Worm (Caenorhabditis elegans): ENCODE results near the gene R06B10.7.

R06B10.7 gene

DNA sequence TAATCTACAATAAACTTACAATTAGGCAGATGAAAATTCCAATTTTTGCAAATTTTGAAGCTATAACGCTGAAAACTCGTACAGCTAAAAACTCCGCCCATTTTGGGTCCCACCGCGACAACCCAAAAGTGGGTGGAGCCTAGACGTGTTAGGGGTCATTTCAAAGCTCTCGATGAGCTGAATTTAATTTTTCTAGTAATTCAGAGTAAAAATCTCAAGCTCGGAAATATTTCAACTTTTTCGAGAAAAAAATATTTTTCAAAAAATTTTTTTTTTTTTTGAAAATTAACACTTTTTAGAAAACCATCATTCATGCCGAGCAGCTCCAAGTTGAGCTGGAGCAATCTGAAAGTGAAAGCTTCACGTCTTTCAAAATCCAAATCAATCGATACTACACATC lies at the start of gene R06B10.7:
Gene R06B10.7 (minus strand): TSS at position 101 of the 400 bp plus-strand sequence.
- no peak for TF ChIP-seq ztf-23 (GFP tag; IDR thresholded peaks at IDR 0.05)
- TF ChIP-seq tab-1 (GFP tag; IDR thresholded peaks at IDR 0.05): no peak
- no peak for TF ChIP-seq med-1 (GFP tag; optimal IDR thresholded peaks at IDR 0.05; ENCODE audit: insufficient read depth)
- no peak for TF ChIP-seq cog-1 (tag; optimal IDR thresholded peaks at IDR 0.05)
- TF ChIP-seq ref-1 (GFP tag; conservative IDR thresholded peaks at IDR 0.05): no peak
- no peak for TF ChIP-seq klf-2 (GFP tag; conservative IDR thresholded peaks at IDR 0.05)
- no peak for TF ChIP-seq T22C8.4 (GFP tag; IDR thresholded peaks at IDR 0.05)
- TF ChIP-seq flt-1 (GFP tag; IDR thresholded peaks at IDR 0.05): no peak
- no peak for TF ChIP-seq ztf-29 (GFP tag; IDR thresholded peaks at IDR 0.05)

- no peak for TF ChIP-seq T22C8.4 (GFP tag; IDR thresholded peaks at IDR 0.05)
- no peak for TF ChIP-seq ztf-23 (GFP tag; IDR thresholded peaks at IDR 0.05)
- no peak for TF ChIP-seq cog-1 (tag; optimal IDR thresholded peaks at IDR 0.05)
- TF ChIP-seq flt-1 (GFP tag; IDR thresholded peaks at IDR 0.05): no peak
- TF ChIP-seq med-1 (GFP tag; optimal IDR thresholded peaks at IDR 0.05; ENCODE audit: insufficient read depth): no peak
- TF ChIP-seq klf-2 (GFP tag; conservative IDR thresholded peaks at IDR 0.05): no peak
- no peak for TF ChIP-seq tab-1 (GFP tag; IDR thresholded peaks at IDR 0.05)
- no peak for TF ChIP-seq ztf-29 (GFP tag; IDR thresholded peaks at IDR 0.05)
- no peak for TF ChIP-seq ref-1 (GFP tag; conservative IDR thresholded peaks at IDR 0.05)
Measured at ce11 chrIII:1043790-1044189, 42.6 kb upstream of the R06B10.7 start.

ce11 chrIII:1040059-1040458 lies 38.9 kb upstream of the R06B10.7 start:
- TF ChIP-seq cog-1 (tag; optimal IDR thresholded peaks at IDR 0.05) (no peak), flt-1 (GFP tag; IDR thresholded peaks at IDR 0.05) (no peak), T22C8.4 (GFP tag; IDR thresholded peaks at IDR 0.05) (no peak), ztf-23 (GFP tag; IDR thresholded peaks at IDR 0.05) (no peak), med-1 (GFP tag; optimal IDR thresholded peaks at IDR 0.05; ENCODE audit: insufficient read depth) (no peak), ref-1 (GFP tag; conservative IDR thresholded peaks at IDR 0.05) (no peak), tab-1 (GFP tag; IDR thresholded peaks at IDR 0.05) (no peak), klf-2 (GFP tag; conservative IDR thresholded peaks at IDR 0.05) (no peak), ztf-29 (GFP tag; IDR thresholded peaks at IDR 0.05) (no peak)

DNA sequence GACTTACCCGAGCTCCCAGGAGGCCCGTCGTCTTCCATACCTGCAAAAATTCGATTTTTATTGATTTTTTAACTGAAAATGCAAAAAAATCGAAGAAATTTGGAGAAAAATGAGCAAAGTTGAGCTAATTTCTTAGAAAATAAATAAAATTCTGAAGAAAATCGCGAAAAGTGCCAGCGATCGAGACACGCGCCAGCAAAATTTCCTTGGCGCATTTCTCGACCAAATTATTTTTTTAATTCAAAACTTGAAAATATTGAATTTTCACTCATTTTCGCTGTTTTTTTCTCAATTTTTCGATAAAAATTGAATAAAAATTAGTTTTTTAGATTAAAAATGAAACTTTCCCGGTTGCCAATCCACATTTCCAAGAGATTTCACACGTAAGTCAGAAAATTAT lies 36.0 kb upstream of the R06B10.7 start, which contains the start of the genes chin-1 and BE0003N10.1:
Gene chin-1 (minus strand): TSS at position 40 of the 400 bp plus-strand sequence.
Gene BE0003N10.1 (plus strand): TSS at position 320 of the 400 bp plus-strand sequence.
- TF ChIP-seq ztf-23 (GFP tag; IDR thresholded peaks at IDR 0.05): no peak

DNA sequence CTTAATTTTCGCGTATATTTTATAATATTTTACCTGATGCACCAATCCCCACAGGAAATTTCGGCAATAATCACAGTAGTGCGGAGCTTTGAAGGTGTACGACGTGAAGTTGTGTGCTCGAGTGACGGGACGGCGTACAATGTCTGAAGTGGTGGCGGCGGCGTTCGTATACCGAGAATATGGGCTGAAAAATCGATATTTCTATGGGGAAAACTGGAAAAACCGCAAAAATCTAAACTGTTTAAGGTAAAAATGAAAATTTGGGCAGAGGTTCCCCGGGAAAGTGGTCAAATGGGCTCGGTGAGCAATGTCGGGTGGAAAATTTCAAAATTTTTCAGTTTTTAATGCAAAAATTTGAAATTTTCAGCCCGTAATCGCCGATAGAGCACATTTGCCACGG lies 33.7 kb upstream of the R06B10.7 start:
- TF ChIP-seq cog-1 (tag; optimal IDR thresholded peaks at IDR 0.05) (no peak), ztf-29 (GFP tag; IDR thresholded peaks at IDR 0.05) (no peak), ztf-23 (GFP tag; IDR thresholded peaks at IDR 0.05) (no peak), ref-1 (GFP tag; conservative IDR thresholded peaks at IDR 0.05) (no peak), flt-1 (GFP tag; IDR thresholded peaks at IDR 0.05) (no peak), tab-1 (GFP tag; IDR thresholded peaks at IDR 0.05) (no peak), T22C8.4 (GFP tag; IDR thresholded peaks at IDR 0.05) (no peak), klf-2 (GFP tag; conservative IDR thresholded peaks at IDR 0.05) (no peak), med-1 (GFP tag; optimal IDR thresholded peaks at IDR 0.05; ENCODE audit: insufficient read depth) (no peak)

- TF ChIP-seq ref-1 (GFP tag; conservative IDR thresholded peaks at IDR 0.05) (no peak), flt-1 (GFP tag; IDR thresholded peaks at IDR 0.05) (no peak), T22C8.4 (GFP tag; IDR thresholded peaks at IDR 0.05) (no peak), cog-1 (tag; optimal IDR thresholded peaks at IDR 0.05) (no peak), med-1 (GFP tag; optimal IDR thresholded peaks at IDR 0.05; ENCODE audit: insufficient read depth) (no peak), ztf-29 (GFP tag; IDR thresholded peaks at IDR 0.05) (no peak), tab-1 (GFP tag; IDR thresholded peaks at IDR 0.05) (no peak), ztf-23 (GFP tag; IDR thresholded peaks at IDR 0.05) (no peak), klf-2 (GFP tag; conservative IDR thresholded peaks at IDR 0.05) (no peak)
Measured at ce11 chrIII:1030965-1031364, 29.8 kb upstream of the R06B10.7 start, which contains the start of the genes clc-26 and E_BE45912.2. clc-26 (minus strand) TSS chrIII:1031065. E_BE45912.2 (minus strand) TSS chrIII:1031103.

ce11 chrIII:1028233-1028632 lies 27.0 kb upstream of the R06B10.7 start:
- no peak for TF ChIP-seq med-1 (GFP tag; optimal IDR thresholded peaks at IDR 0.05; ENCODE audit: insufficient read depth)
- no peak for TF ChIP-seq cog-1 (tag; optimal IDR thresholded peaks at IDR 0.05)
- TF ChIP-seq flt-1 (GFP tag; IDR thresholded peaks at IDR 0.05): no peak
- no peak for TF ChIP-seq ztf-23 (GFP tag; IDR thresholded peaks at IDR 0.05)
- no peak for TF ChIP-seq klf-2 (GFP tag; conservative IDR thresholded peaks at IDR 0.05)
- no peak for TF ChIP-seq ref-1 (GFP tag; conservative IDR thresholded peaks at IDR 0.05)
- no peak for TF ChIP-seq ztf-29 (GFP tag; IDR thresholded peaks at IDR 0.05)
- TF ChIP-seq tab-1 (GFP tag; IDR thresholded peaks at IDR 0.05): no peak
- TF ChIP-seq T22C8.4 (GFP tag; IDR thresholded peaks at IDR 0.05): no peak

DNA sequence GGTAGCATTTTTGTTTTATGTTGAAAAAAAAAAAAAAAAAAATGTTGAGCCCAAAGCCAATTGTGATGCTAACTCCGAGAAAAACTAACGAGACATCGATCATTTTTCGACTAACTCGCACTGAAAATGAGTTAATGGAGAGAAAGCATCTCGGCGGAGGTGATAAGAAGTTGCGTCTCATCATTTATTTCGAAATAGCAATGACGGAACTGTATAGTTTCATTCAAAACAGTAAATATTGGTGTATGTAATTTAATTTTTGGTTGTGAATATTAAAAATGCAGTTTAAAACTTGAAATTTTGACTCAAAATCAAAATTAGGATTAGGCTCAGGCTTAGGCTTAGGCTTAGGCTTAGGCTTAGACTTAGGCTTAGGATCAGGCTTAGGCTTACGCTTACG lies 25.1 kb upstream of the R06B10.7 start, which contains the start of gene clc-25:
Gene clc-25 (minus strand): TSS at position 101 of the 400 bp plus-strand sequence.
- no peak for TF ChIP-seq klf-2 (GFP tag; conservative IDR thresholded peaks at IDR 0.05)
- TF ChIP-seq cog-1 (tag; optimal IDR thresholded peaks at IDR 0.05): no peak
- no peak for TF ChIP-seq ztf-23 (GFP tag; IDR thresholded peaks at IDR 0.05)
- no peak for TF ChIP-seq med-1 (GFP tag; optimal IDR thresholded peaks at IDR 0.05; ENCODE audit: insufficient read depth)
- TF ChIP-seq tab-1 (GFP tag; IDR thresholded peaks at IDR 0.05): no peak
- TF ChIP-seq ref-1 (GFP tag; conservative IDR thresholded peaks at IDR 0.05): no peak
- TF ChIP-seq T22C8.4 (GFP tag; IDR thresholded peaks at IDR 0.05): no peak

DNA sequence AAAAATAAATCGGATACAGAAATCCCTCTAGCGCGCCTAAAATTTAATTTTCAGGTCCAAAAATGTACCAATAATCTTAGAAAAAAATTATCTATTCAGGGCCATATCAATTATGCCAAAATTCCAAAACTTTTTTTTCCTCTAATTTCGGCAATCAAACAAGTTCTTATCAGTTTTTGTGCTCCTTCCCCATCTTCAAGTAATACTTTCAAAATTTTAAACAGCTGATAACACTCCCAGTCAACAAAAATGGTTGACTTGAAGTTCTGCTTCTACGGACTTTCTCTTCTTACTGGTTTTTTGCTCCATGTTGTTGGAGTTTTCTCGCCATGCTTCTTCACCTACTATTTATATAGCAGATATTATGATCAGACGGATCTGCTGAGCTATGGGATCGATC lies 19.5 kb upstream of the R06B10.7 start, which contains the start of gene clc-23:
Gene clc-23 (plus strand): TSS at position 223 of the 400 bp plus-strand sequence.
- TF ChIP-seq flt-1 (GFP tag; IDR thresholded peaks at IDR 0.05) (no peak), tab-1 (GFP tag; IDR thresholded peaks at IDR 0.05) (no peak), med-1 (GFP tag; optimal IDR thresholded peaks at IDR 0.05; ENCODE audit: insufficient read depth) (no peak), ref-1 (GFP tag; conservative IDR thresholded peaks at IDR 0.05) (no peak), ztf-29 (GFP tag; IDR thresholded peaks at IDR 0.05) (no peak), ztf-23 (GFP tag; IDR thresholded peaks at IDR 0.05) (no peak), T22C8.4 (GFP tag; IDR thresholded peaks at IDR 0.05) (no peak), cog-1 (tag; optimal IDR thresholded peaks at IDR 0.05) (no peak), klf-2 (GFP tag; conservative IDR thresholded peaks at IDR 0.05) (no peak)

DNA sequence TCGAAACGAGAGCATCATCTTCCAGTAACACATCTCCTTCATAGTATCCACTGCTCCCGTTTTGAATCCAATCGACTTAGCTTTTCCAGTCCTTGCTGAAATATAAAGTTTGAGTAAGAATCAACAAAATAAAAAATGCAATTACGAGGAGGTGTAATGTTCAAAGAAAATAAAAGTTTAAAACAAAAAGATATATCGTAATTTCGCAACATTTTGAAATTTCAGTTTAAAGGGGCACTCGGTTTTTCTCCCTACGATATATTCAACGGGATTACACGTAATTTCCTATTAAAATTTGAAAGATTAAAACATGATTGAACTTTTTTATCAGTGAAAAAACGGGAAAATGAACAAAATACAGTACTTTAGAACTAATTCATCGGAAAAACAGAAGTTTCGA lies 14.9 kb upstream of the R06B10.7 start, which contains the start of gene Y34F4.3:
Gene Y34F4.3 (minus strand): TSS at position 101 of the 400 bp plus-strand sequence.
- TF ChIP-seq tab-1 (GFP tag; IDR thresholded peaks at IDR 0.05) (no peak), flt-1 (GFP tag; IDR thresholded peaks at IDR 0.05) (no peak), T22C8.4 (GFP tag; IDR thresholded peaks at IDR 0.05) (no peak), ztf-23 (GFP tag; IDR thresholded peaks at IDR 0.05) (no peak), klf-2 (GFP tag; conservative IDR thresholded peaks at IDR 0.05) (no peak), cog-1 (tag; optimal IDR thresholded peaks at IDR 0.05) (no peak), ztf-29 (GFP tag; IDR thresholded peaks at IDR 0.05) (no peak), ref-1 (GFP tag; conservative IDR thresholded peaks at IDR 0.05) (no peak), med-1 (GFP tag; optimal IDR thresholded peaks at IDR 0.05; ENCODE audit: insufficient read depth) (no peak)
